Fruit fly (Drosophila melanogaster) whole organism, embryonic: Measurements from ENCODE around the gene CG42798.

Experiments used
- Atf-2 ChIP-seq: fragments of 200-800 bp; sonication (Bioruptor generic); optimal IDR thresholded peaks from 2 replicates; lab custom pipeline; 2016; ENCODE audit warnings: missing biosample characterization, missing genetic modification characterization
- CG11398 ChIP-seq: fragments of 200-800 bp; sonication (Bioruptor generic); optimal IDR thresholded peaks from 2 replicates; lab custom pipeline; 2016; ENCODE audit warnings: missing biosample characterization, missing genetic modification characterization
- CG12219 ChIP-seq: fragments of 200-800 bp; sonication (Bioruptor generic); optimal IDR thresholded peaks from 3 replicates; lab custom pipeline; 2018; ENCODE audit warnings: missing biosample characterization, mild to moderate bottlenecking, missing genetic modification characterization
- CG13296 ChIP-seq: fragments of 200-800 bp; sonication (Bioruptor generic); optimal IDR thresholded peaks from 3 replicates; lab custom pipeline; 2018; ENCODE audit warnings: missing biosample characterization, mild to moderate bottlenecking, missing genetic modification characterization
- CG1602 ChIP-seq: fragments of 200-800 bp; sonication (Bioruptor generic); optimal IDR thresholded peaks from 3 replicates; lab custom pipeline; 2016; ENCODE audit warnings: missing biosample characterization, missing genetic modification characterization
- CG1603 ChIP-seq: fragments of 200-800 bp; sonication (Bioruptor generic); optimal IDR thresholded peaks from 2 replicates; lab custom pipeline; 2019; ENCODE audit warnings: missing biosample characterization, mild to moderate bottlenecking, missing genetic modification characterization, moderate library complexity
- CG16813 ChIP-seq: fragments of 200-800 bp; sonication (Bioruptor generic); IDR thresholded peaks from 3 replicates; pipeline ENCODE4 v1.3.6; 2022; ENCODE audit warnings: missing biosample characterization, missing genetic modification characterization; ENCODE audit not compliant: partially characterized antibody
- CG17568 ChIP-seq: fragments of 200-800 bp; sonication (Bioruptor generic); optimal IDR thresholded peaks from 2 replicates; lab custom pipeline; 2018; ENCODE audit warnings: missing biosample characterization, mild to moderate bottlenecking, missing genetic modification characterization, moderate library complexity
- CG17802 ChIP-seq: fragments of 200-800 bp; sonication (Bioruptor generic); optimal IDR thresholded peaks from 2 replicates; lab custom pipeline; 2018; ENCODE audit warnings: missing biosample characterization, mild to moderate bottlenecking, missing genetic modification characterization, moderate library complexity
- CG17829 ChIP-seq: fragments of 200-800 bp; optimal IDR thresholded peaks from 2 replicates; lab custom pipeline; 2019; ENCODE audit warnings: missing biosample characterization, mild to moderate bottlenecking, missing genetic modification characterization, moderate library complexity
- CG18011 ChIP-seq: fragments of 200-800 bp; sonication (Bioruptor generic); optimal IDR thresholded peaks from 2 replicates; lab custom pipeline; 2017; ENCODE audit warnings: missing biosample characterization, missing genetic modification characterization, mild to moderate bottlenecking, moderate library complexity, missing genotype
- CG30431 ChIP-seq: fragments of 200-800 bp; sonication (Bioruptor generic); optimal IDR thresholded peaks from 2 replicates; lab custom pipeline; 2017; ENCODE audit warnings: missing biosample characterization, missing genetic modification characterization
- CG3163 ChIP-seq: fragments of 200-800 bp; sonication (Bioruptor generic); optimal IDR thresholded peaks from 3 replicates; lab custom pipeline; 2016; ENCODE audit warnings: missing biosample characterization, missing genetic modification characterization
- CG4282 ChIP-seq: fragments of 200-800 bp; sonication (Bioruptor generic); optimal IDR thresholded peaks from 2 replicates; lab custom pipeline; 2016; ENCODE audit warnings: missing biosample characterization, missing genetic modification characterization
- CG4360 ChIP-seq: fragments of 200-800 bp; sonication (Bioruptor generic); IDR thresholded peaks from 2 replicates; pipeline ENCODE4 v1.3.6; 2022; ENCODE audit warnings: missing biosample characterization, missing genetic modification characterization
- CG4854 ChIP-seq: fragments of 200-800 bp; sonication (Bioruptor generic); optimal IDR thresholded peaks from 2 replicates; lab custom pipeline; 2016; ENCODE audit warnings: missing biosample characterization, missing genetic modification characterization, inconsistent platforms
- CG6272 ChIP-seq: fragments of 200-800 bp; sonication (Bioruptor generic); IDR thresholded peaks from 2 replicates; pipeline ENCODE4 v1.3.6; 2022; ENCODE audit warnings: missing biosample characterization, missing genetic modification characterization
- CG8388 ChIP-seq: fragments of 200-800 bp; sonication (Bioruptor generic); optimal IDR thresholded peaks from 2 replicates; lab custom pipeline; 2019; ENCODE audit warnings: missing biosample characterization, mild to moderate bottlenecking, missing genetic modification characterization, moderate library complexity
- Chrac-16 ChIP-seq: fragments of 200-800 bp; sonication (Bioruptor generic); optimal IDR thresholded peaks from 3 replicates; lab custom pipeline; 2016; ENCODE audit warnings: missing biosample characterization, missing genetic modification characterization
- CoRest ChIP-seq: fragments of 200-800 bp; sonication (Bioruptor generic); optimal IDR thresholded peaks from 3 replicates; lab custom pipeline; 2018; ENCODE audit warnings: missing biosample characterization, mild to moderate bottlenecking, missing genetic modification characterization, moderate library complexity
- CrebB ChIP-seq: fragments of 200-800 bp; sonication (Bioruptor generic); optimal IDR thresholded peaks from 3 replicates; lab custom pipeline; 2018; ENCODE audit warnings: missing biosample characterization, mild to moderate bottlenecking, missing genetic modification characterization
- Dek ChIP-seq: fragments of 200-800 bp; sonication (Bioruptor generic); optimal IDR thresholded peaks from 3 replicates; lab custom pipeline; 2019; ENCODE audit warnings: missing biosample characterization, mild to moderate bottlenecking, missing genetic modification characterization, moderate library complexity
- Drgx ChIP-seq: fragments of 200-800 bp; sonication (Bioruptor generic); IDR thresholded peaks from 2 replicates; pipeline ENCODE4 v1.3.6; 2022; ENCODE audit warnings: missing biosample characterization, missing genetic modification characterization
- E2f1 ChIP-seq: fragments of 200-800 bp; sonication (Bioruptor generic); IDR thresholded peaks from 2 replicates; pipeline ENCODE4 v1.3.6; 2022; ENCODE audit warnings: missing biosample characterization, missing genetic modification characterization
- HLHmδ ChIP-seq: fragments of 200-800 bp; sonication (Bioruptor generic); optimal IDR thresholded peaks from 2 replicates; lab custom pipeline; 2018; ENCODE audit warnings: missing biosample characterization, mild to moderate bottlenecking, missing genetic modification characterization, moderate library complexity
- Poxn ChIP-seq: fragments of 200-800 bp; sonication (Bioruptor generic); IDR thresholded peaks from 2 replicates; pipeline ENCODE4 v1.3.6; 2022; ENCODE audit warnings: missing biosample characterization, missing genetic modification characterization
- Ptx1 ChIP-seq: fragments of 200-800 bp; sonication (Bioruptor generic); IDR thresholded peaks from 2 replicates; pipeline ENCODE4 v1.3.6; 2022; ENCODE audit warnings: missing biosample characterization, missing genetic modification characterization
- Sox102F ChIP-seq: fragments of 200-800 bp; sonication (Bioruptor generic); optimal IDR thresholded peaks from 2 replicates; lab custom pipeline; 2018; ENCODE audit warnings: missing biosample characterization, mild to moderate bottlenecking, missing genetic modification characterization, moderate library complexity
- amos ChIP-seq: fragments of 200-800 bp; sonication (Bioruptor generic); IDR thresholded peaks from 2 replicates; pipeline ENCODE4 v1.3.6; 2022; ENCODE audit warnings: missing biosample characterization, missing genetic modification characterization; ENCODE audit not compliant: partially characterized antibody
- cato ChIP-seq: fragments of 200-800 bp; sonication (Bioruptor generic); optimal IDR thresholded peaks from 2 replicates; lab custom pipeline; 2016; ENCODE audit warnings: missing biosample characterization, missing genetic modification characterization, borderline replicate concordance
- crp ChIP-seq, 2 experiments: fragments of 200-800 bp; sonication (Bioruptor generic); optimal IDR thresholded peaks; 2 replicates in 1 of 2; 3 replicates in 1 of 2; lab custom pipeline; 2017; ENCODE audit warnings: missing biosample characterization in 2 of 2, missing genetic modification characterization in 2 of 2, mild to moderate bottlenecking in 1 of 2, moderate library complexity in 1 of 2
- danr ChIP-seq: fragments of 200-800 bp; sonication (Bioruptor generic); IDR thresholded peaks from 2 replicates; pipeline ENCODE4 v1.3.6; 2022; ENCODE audit warnings: missing biosample characterization, missing genetic modification characterization
- dmrt99B ChIP-seq: fragments of 200-800 bp; sonication (Bioruptor generic); optimal IDR thresholded peaks from 2 replicates; lab custom pipeline; 2018; ENCODE audit warnings: missing biosample characterization, mild to moderate bottlenecking, missing genetic modification characterization, moderate library complexity
- emc ChIP-seq: fragments of 200-800 bp; sonication (Bioruptor generic); optimal IDR thresholded peaks from 2 replicates; lab custom pipeline; 2016; ENCODE audit warnings: missing biosample characterization, missing genetic modification characterization
- eyg ChIP-seq: fragments of 200-800 bp; sonication (Bioruptor generic); optimal IDR thresholded peaks from 3 replicates; lab custom pipeline; 2016; ENCODE audit warnings: missing biosample characterization, missing genetic modification characterization
- fd3F ChIP-seq: fragments of 200-800 bp; sonication (Bioruptor generic); optimal IDR thresholded peaks from 2 replicates; lab custom pipeline; 2018; ENCODE audit warnings: missing biosample characterization, mild to moderate bottlenecking, missing genetic modification characterization, moderate library complexity
- grn ChIP-seq: fragments of 200-800 bp; sonication (Bioruptor generic); optimal IDR thresholded peaks from 3 replicates; lab custom pipeline; 2017; ENCODE audit warnings: missing biosample characterization, missing genetic modification characterization
- gro ChIP-seq: fragments of 200-800 bp; sonication (Bioruptor generic); optimal IDR thresholded peaks from 2 replicates; lab custom pipeline; 2016; ENCODE audit warnings: missing biosample characterization, missing genetic modification characterization
- hkb ChIP-seq, 2 experiments: fragments of 200-800 bp in 1 of 2; fragments of >200 bp in 1 of 2; sonication (Bioruptor generic) in 1 of 2; IDR thresholded peaks in 1 of 2; optimal IDR thresholded peaks in 1 of 2; 2 replicates each; pipeline versions ENCODE4 v1.3.6 to Lab custom; 2017 to 2022; ENCODE audit warnings: missing biosample characterization in 1 of 2, missing genetic modification characterization in 1 of 2
- knrl ChIP-seq: fragments of 200-800 bp; sonication (Bioruptor generic); IDR thresholded peaks from 3 replicates; pipeline ENCODE4 v1.3.6; 2022; ENCODE audit warnings: missing biosample characterization, missing genetic modification characterization; ENCODE audit not compliant: partially characterized antibody
- phol ChIP-seq: fragments of 200-800 bp; sonication (Bioruptor generic); optimal IDR thresholded peaks from 3 replicates; lab custom pipeline; 2018; ENCODE audit warnings: missing biosample characterization, mild to moderate bottlenecking, missing genetic modification characterization, moderate library complexity
- repo ChIP-seq: fragments of 200-800 bp; sonication (Bioruptor generic); optimal IDR thresholded peaks from 2 replicates; lab custom pipeline; 2016; ENCODE audit warnings: missing biosample characterization, missing genetic modification characterization
- schlank ChIP-seq: fragments of 200-800 bp; sonication (Bioruptor generic); optimal IDR thresholded peaks from 2 replicates; lab custom pipeline; 2018; ENCODE audit warnings: missing biosample characterization, mild to moderate bottlenecking, missing genetic modification characterization
- sd ChIP-seq: fragments of 200-800 bp; sonication (Bioruptor generic); optimal IDR thresholded peaks from 3 replicates; lab custom pipeline; 2018; ENCODE audit warnings: missing biosample characterization, mild to moderate bottlenecking, missing genetic modification characterization, moderate library complexity
- shn ChIP-seq: fragments of 200-800 bp; sonication (Bioruptor generic); optimal IDR thresholded peaks from 3 replicates; lab custom pipeline; 2016; ENCODE audit warnings: missing biosample characterization, missing genetic modification characterization
- slou ChIP-seq: fragments of 200-800 bp; sonication (Bioruptor generic); optimal IDR thresholded peaks from 3 replicates; lab custom pipeline; 2016; ENCODE audit warnings: missing biosample characterization, missing genetic modification characterization
- sna ChIP-seq: fragments of 200-800 bp; sonication (Bioruptor generic); IDR thresholded peaks from 2 replicates; pipeline ENCODE4 v1.3.6; 2022; ENCODE audit warnings: missing biosample characterization, missing genetic modification characterization; ENCODE audit not compliant: partially characterized antibody
- sob ChIP-seq: fragments of 200-800 bp; sonication (Bioruptor generic); IDR thresholded peaks from 2 replicates; pipeline ENCODE4 v1.3.6; 2022; ENCODE audit warnings: missing biosample characterization, missing genetic modification characterization
- yki ChIP-seq: fragments of >200 bp; optimal IDR thresholded peaks from 3 replicates; lab custom pipeline; 2018

Gene CG42798

DNA sequence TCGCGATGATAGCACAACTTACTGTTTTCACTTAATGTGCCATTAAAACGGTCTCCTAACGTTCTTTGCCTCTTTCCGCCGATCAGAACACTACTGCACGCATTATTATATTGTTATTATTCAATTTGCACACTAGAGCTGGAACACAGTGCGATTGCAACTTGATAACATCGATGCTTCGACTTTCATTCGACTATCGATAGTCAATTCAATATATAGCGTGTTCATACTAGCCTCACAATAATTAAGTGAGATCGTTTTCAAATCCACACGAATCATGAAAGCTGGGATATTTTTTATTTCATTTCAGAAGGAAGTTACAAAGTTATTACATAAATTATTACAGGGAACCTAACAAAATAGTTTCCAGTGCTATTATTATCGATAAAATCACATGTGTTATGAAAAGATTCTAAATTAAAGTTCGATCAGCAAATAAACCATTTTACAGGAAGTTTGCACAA lies 5.2 kb upstream of the CG42798 start (continued):
- no peak for TF ChIP-seq HLHmδ (GFP tag; lab: Kevin White, UChicago)
- TF ChIP-seq fd3F (GFP tag; lab: Kevin White, UChicago): peak; percentile 53
- TF ChIP-seq CG17568 (GFP tag; lab: Kevin White, UChicago): no peak
- TF ChIP-seq Poxn (GFP tag; lab: Robert Waterston, UW): no peak
- TF ChIP-seq phol: peak; percentile 34
- TF ChIP-seq crp (GFP tag; optimal IDR thresholded peaks at IDR 0.05; lab: Kevin White, UChicago): peak in 1 of 2 experiments; percentile 12
- TF ChIP-seq sna (GFP tag; lab: Robert Waterston, UW): peak; percentile 63; the same call in 1 of the 2 replicates
- 0 out of 2 replicates have a peak, but pooled peaks have one; percentile 43 for TF ChIP-seq sob (GFP tag; lab: Robert Waterston, UW)
- peak; percentile 62 for TF ChIP-seq Sox102F (GFP tag; lab: Kevin White, UChicago)
- peak; percentile 13 for TF ChIP-seq schlank
- TF ChIP-seq dmrt99B (tag; lab: Kevin White, UChicago): peak; percentile 47
- TF ChIP-seq CG13296 (GFP tag; lab: Kevin White, UChicago): peak; percentile 14
- no peak for TF ChIP-seq hkb (optimal IDR thresholded peaks at IDR 0.05; lab: Kevin White, UChicago)
- 0 out of 2 replicates have a peak, but pooled peaks have one; percentile 36 for TF ChIP-seq hkb (GFP tag; IDR thresholded peaks at IDR 0.05; lab: Robert Waterston, UW)
- TF ChIP-seq CG4854 (GFP tag; lab: Kevin White, UChicago): no peak
- peak; percentile 18 for TF ChIP-seq CG8388 (GFP tag; lab: Kevin White, UChicago)
- peak; percentile 80 for TF ChIP-seq CG16813 (GFP tag; lab: Robert Waterston, UW)
- no peak for TF ChIP-seq Drgx (GFP tag; lab: Robert Waterston, UW)
- TF ChIP-seq Atf-2: peak; percentile 47
- 0 out of 2 replicates have a peak, but pooled peaks have one; percentile 29 for TF ChIP-seq E2f1 (GFP tag; lab: Robert Waterston, UW)
- peak; percentile 47; the same call in 1 of the 2 replicates for TF ChIP-seq Ptx1
- TF ChIP-seq CG17829 (tag; lab: Kevin White, UChicago): peak; percentile 48
- no peak for TF ChIP-seq yki (lab: Kevin White, UChicago)
- TF ChIP-seq Chrac-16 (GFP tag; lab: Kevin White, UChicago): peak; percentile 41
- peak; percentile 24 for TF ChIP-seq sd (tag; lab: Kevin White, UChicago)
- peak; percentile 27 for TF ChIP-seq CrebB
- TF ChIP-seq amos (GFP tag; lab: Robert Waterston, UW): peak; percentile 89
- peak; percentile 6 for TF ChIP-seq cato (GFP tag; lab: Kevin White, UChicago)
- TF ChIP-seq CG30431 (GFP tag; lab: Kevin White, UChicago): no peak
- TF ChIP-seq CG1602 (GFP tag; lab: Kevin White, UChicago): peak; percentile 22
- peak; percentile 20 for TF ChIP-seq eyg (GFP tag; lab: Kevin White, UChicago)
- no peak for TF ChIP-seq emc
- peak; percentile 46 for TF ChIP-seq CG4282 (GFP tag; lab: Kevin White, UChicago)
- TF ChIP-seq slou: peak; percentile 13
- peak; percentile 81 for TF ChIP-seq CG1603 (tag; lab: Kevin White, UChicago)
- peak; percentile 66 for TF ChIP-seq CoRest (tag; lab: Kevin White, UChicago)
- TF ChIP-seq shn: peak; percentile 54
- TF ChIP-seq CG3163 (GFP tag; lab: Kevin White, UChicago): peak; percentile 36
- TF ChIP-seq CG12219 (GFP tag; lab: Kevin White, UChicago): no peak
- no peak for TF ChIP-seq CG11398
- TF ChIP-seq CG4360 (GFP tag; lab: Robert Waterston, UW): no peak
- peak; percentile 76 for TF ChIP-seq grn (GFP tag; lab: Kevin White, UChicago)
- TF ChIP-seq Dek (tag; lab: Kevin White, UChicago): peak; percentile 75
- TF ChIP-seq repo (GFP tag; lab: Kevin White, UChicago): no peak
- TF ChIP-seq CG6272: peak; percentile 45; the same call in 1 of the 2 replicates
- peak; percentile 51 for TF ChIP-seq gro
- no peak for TF ChIP-seq danr (GFP tag; lab: Robert Waterston, UW)
- TF ChIP-seq CG17802 (tag; lab: Kevin White, UChicago): peak; percentile 66
- peak; percentile 86 for TF ChIP-seq knrl
- TF ChIP-seq CG18011 (GFP tag; lab: Kevin White, UChicago): peak; percentile 52
